Worm (Caenorhabditis elegans): ENCODE data around the gene zipt-2.2.

DNA sequence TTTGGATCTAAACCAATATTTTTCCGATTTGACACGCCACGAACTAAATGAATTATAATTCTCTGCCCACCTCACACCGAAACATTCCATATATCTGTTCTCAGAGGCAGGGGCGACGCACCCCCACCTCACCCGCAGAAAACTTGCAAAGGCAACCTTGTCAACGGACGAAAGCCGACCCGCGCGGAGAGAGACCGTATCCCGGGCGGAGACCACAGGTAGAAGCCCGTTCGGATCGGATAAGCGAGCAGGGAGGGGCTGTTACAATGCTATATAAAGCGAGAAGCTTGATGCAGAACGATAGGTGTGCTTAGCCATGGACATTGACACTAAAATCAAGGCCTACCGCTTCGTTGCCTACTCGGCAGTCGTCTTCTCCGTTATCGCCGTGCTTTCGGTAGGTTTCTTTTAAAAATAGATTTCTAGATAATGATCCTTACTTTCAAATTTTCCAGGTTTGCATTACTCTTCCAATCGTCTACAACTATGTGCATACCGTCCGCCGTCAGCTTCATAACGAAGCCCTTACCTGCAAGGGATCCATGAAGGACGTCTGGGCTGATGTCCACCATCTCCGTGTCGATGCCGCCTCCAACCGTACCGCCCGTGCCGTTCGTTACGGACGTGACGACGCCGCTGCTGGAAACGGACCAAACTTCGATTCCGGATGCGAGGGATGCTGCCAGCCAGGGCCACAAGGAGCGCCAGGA, at the start of gene zipt-2.2, which contains the start of gene dpy-13:
- no peak for TF ChIP-seq hmbx-1 (tag; optimal IDR thresholded peaks at IDR 0.05)
- no peak for TF ChIP-seq scrt-1 (GFP tag; IDR thresholded peaks at IDR 0.05)
- no peak for TF ChIP-seq sea-1 (GFP tag; conservative IDR thresholded peaks at IDR 0.05)
- TF ChIP-seq ama-1 (optimal IDR thresholded peaks at IDR 0.05) = no peak
- TF ChIP-seq B0310.2 (tag; optimal IDR thresholded peaks at IDR 0.05) = no peak
- TF ChIP-seq aly-1 (tag; optimal IDR thresholded peaks at IDR 0.05) = no peak
- no peak for TF ChIP-seq pes-1 (GFP tag; IDR thresholded peaks at IDR 0.05)
- no peak for TF ChIP-seq tra-4 (tag; optimal IDR thresholded peaks at IDR 0.05)
- TF ChIP-seq ets-7 (tag; optimal IDR thresholded peaks at IDR 0.05) = no peak
- no peak for TF ChIP-seq tbx-11 (GFP tag; IDR thresholded peaks at IDR 0.05)
- TF ChIP-seq ceh-13 (GFP tag; optimal IDR thresholded peaks at IDR 0.05) = no peak
- no peak for TF ChIP-seq flt-1 (GFP tag; IDR thresholded peaks at IDR 0.05)
